Worm (Caenorhabditis elegans): Measurements from ENCODE around the gene scav-1.

ce11 chrX:5377307-5377706 is 23.1 kb downstream of the scav-1 start, which contains the start of gene sek-5:
- TF ChIP-seq nhr-237 (tag; optimal IDR thresholded peaks at IDR 0.05) (no peak), ztf-11 (tag; optimal IDR thresholded peaks at IDR 0.05) (no peak), nhr-76 (tag; optimal IDR thresholded peaks at IDR 0.05) (no peak), nhr-28 (tag; optimal IDR thresholded peaks at IDR 0.05) (no peak), flh-1 (GFP tag; optimal IDR thresholded peaks at IDR 0.05) (no peak), unc-39 (tag; optimal IDR thresholded peaks at IDR 0.05) (no peak), unc-120 (tag; optimal IDR thresholded peaks at IDR 0.05; ENCODE audit: poor library complexity, severe bottlenecking) (no peak), bed-3 (GFP tag; optimal IDR thresholded peaks at IDR 0.05) (no peak), lsy-2 (tag; optimal IDR thresholded peaks at IDR 0.05) (no peak), elt-3 (tag; optimal IDR thresholded peaks at IDR 0.05) (no peak), sptf-1 (tag; optimal IDR thresholded peaks at IDR 0.05) (no peak), ceh-43 (GFP tag; optimal IDR thresholded peaks at IDR 0.05) (no peak)

Measured in whole organism, mixed stage, embryonic.